Worm (Caenorhabditis elegans) whole organism, mixed stage, embryonic: ENCODE data around the gene znf-207.

Experiments used
- M03D4.4 ChIP-seq: sonication (generic microtip); optimal IDR thresholded peaks from 2 replicates; lab custom pipeline; 2017; ENCODE audit warnings: mild to moderate bottlenecking, missing genetic modification characterization, missing compliant biosample characterization
- blmp-1 ChIP-seq: fragments of 150-350 bp; optimal IDR thresholded peaks from 2 replicates; lab custom pipeline; 2014; ENCODE audit warnings: missing biosample characterization, missing genetic modification characterization
- ceh-39 ChIP-seq: fragments of 150-350 bp; optimal IDR thresholded peaks from 2 replicates; lab custom pipeline; 2014; ENCODE audit warnings: missing biosample characterization, missing genetic modification characterization
- ceh-43 ChIP-seq: fragments of 200-800 bp; sonication (Bioruptor generic); optimal IDR thresholded peaks from 2 replicates; lab custom pipeline; 2018; ENCODE audit warnings: mild to moderate bottlenecking, missing genetic modification characterization, moderate library complexity, missing compliant biosample characterization
- ceh-83 ChIP-seq: fragments of 200-800 bp; sonication (Bioruptor generic); optimal IDR thresholded peaks from 2 replicates; lab custom pipeline; 2018; ENCODE audit warnings: mild to moderate bottlenecking, missing genetic modification characterization, missing compliant biosample characterization
- cnd-1 ChIP-seq: fragments of 200-800 bp; sonication (Bioruptor generic); optimal IDR thresholded peaks from 2 replicates; lab custom pipeline; 2018; ENCODE audit warnings: mild to moderate bottlenecking, missing genetic modification characterization, missing compliant biosample characterization
- drap-1 ChIP-seq: fragments of 200-800 bp; sonication (Bioruptor generic); optimal IDR thresholded peaks from 3 replicates; lab custom pipeline; 2018; ENCODE audit warnings: mild to moderate bottlenecking, missing genetic modification characterization, missing compliant biosample characterization
- elt-3 ChIP-seq: fragments of 150-350 bp; optimal IDR thresholded peaks from 2 replicates; lab custom pipeline; 2014; ENCODE audit warnings: missing biosample characterization, missing genetic modification characterization
- flh-1 ChIP-seq: fragments of 200-800 bp; sonication (Bioruptor generic); optimal IDR thresholded peaks from 2 replicates; lab custom pipeline; 2018; ENCODE audit warnings: mild to moderate bottlenecking, missing genetic modification characterization, moderate library complexity, missing compliant biosample characterization
- ham-2 ChIP-seq: fragments of 200-800 bp; sonication (Bioruptor generic); optimal IDR thresholded peaks from 2 replicates; lab custom pipeline; 2018; ENCODE audit warnings: mild to moderate bottlenecking, missing genetic modification characterization, missing compliant biosample characterization
- hlh-1 ChIP-seq: fragments of 150-350 bp; optimal IDR thresholded peaks from 2 replicates; lab custom pipeline; 2014; ENCODE audit warnings: missing biosample characterization, missing genetic modification reagents, missing genetic modification characterization
- lin-13 ChIP-seq: fragments of 150-350 bp; optimal IDR thresholded peaks from 2 replicates; lab custom pipeline; 2014; ENCODE audit warnings: missing biosample characterization, missing genetic modification characterization
- lin-32 ChIP-seq: fragments of 200-800 bp; sonication (Bioruptor generic); optimal IDR thresholded peaks from 2 replicates; lab custom pipeline; 2018; ENCODE audit warnings: mild to moderate bottlenecking, missing genetic modification characterization, missing compliant biosample characterization
- lsy-2 ChIP-seq: fragments of 150-350 bp; optimal IDR thresholded peaks from 2 replicates; lab custom pipeline; 2014; ENCODE audit warnings: missing biosample characterization, missing genetic modification characterization
- mab-5 ChIP-seq: fragments of 150-350 bp; optimal IDR thresholded peaks from 2 replicates; lab custom pipeline; 2014; ENCODE audit warnings: missing biosample characterization, missing genetic modification characterization
- mep-1 ChIP-seq: fragments of 150-350 bp; optimal IDR thresholded peaks from 2 replicates; lab custom pipeline; 2017; ENCODE audit warnings: missing biosample characterization, missing genetic modification reagents, missing genetic modification characterization, inconsistent platforms
- mls-2 ChIP-seq: sonication (generic microtip); optimal IDR thresholded peaks from 2 replicates; lab custom pipeline; 2016; ENCODE audit warnings: mild to moderate bottlenecking, missing genetic modification characterization, moderate library complexity, missing compliant biosample characterization
- nhr-12 ChIP-seq: fragments of 150-350 bp; optimal IDR thresholded peaks from 2 replicates; lab custom pipeline; 2014; ENCODE audit warnings: missing biosample characterization, missing genetic modification characterization
- nhr-2 ChIP-seq: fragments of 150-350 bp; optimal IDR thresholded peaks from 2 replicates; lab custom pipeline; 2014; ENCODE audit warnings: missing biosample characterization, missing genetic modification characterization
- nhr-237 ChIP-seq: fragments of 150-350 bp; optimal IDR thresholded peaks from 2 replicates; lab custom pipeline; 2014; ENCODE audit warnings: missing biosample characterization, missing genetic modification characterization
- nhr-28 ChIP-seq: fragments of 150-350 bp; optimal IDR thresholded peaks from 2 replicates; lab custom pipeline; 2014; ENCODE audit warnings: missing biosample characterization, missing genetic modification characterization
- nhr-76 ChIP-seq: sonication (generic microtip); optimal IDR thresholded peaks from 2 replicates; lab custom pipeline; 2017; ENCODE audit warnings: missing biosample characterization, missing genetic modification characterization
- pha-4 ChIP-seq: fragments of 150-350 bp; optimal IDR thresholded peaks from 2 replicates; lab custom pipeline; 2018; ENCODE audit warnings: missing biosample characterization, missing genetic modification reagents, missing genetic modification characterization
- sem-2 ChIP-seq: fragments of 200-800 bp; sonication (Bioruptor generic); optimal IDR thresholded peaks from 2 replicates; lab custom pipeline; 2018; ENCODE audit warnings: mild to moderate bottlenecking, missing genetic modification characterization, missing compliant biosample characterization
- snpc-4 ChIP-seq: fragments of 150-350 bp; optimal IDR thresholded peaks from 2 replicates; lab custom pipeline; 2014; ENCODE audit warnings: missing biosample characterization, missing genetic modification characterization
- sptf-1 ChIP-seq: sonication (generic microtip); optimal IDR thresholded peaks from 2 replicates; lab custom pipeline; 2017; ENCODE audit warnings: mild to moderate bottlenecking, missing genetic modification characterization, moderate library complexity, missing compliant biosample characterization
- tbx-8 ChIP-seq: fragments of 200-800 bp; sonication (Bioruptor generic); optimal IDR thresholded peaks from 2 replicates; lab custom pipeline; 2018; ENCODE audit warnings: mild to moderate bottlenecking, missing genetic modification characterization, moderate library complexity, missing compliant biosample characterization
- unc-120 ChIP-seq: sonication (generic microtip); optimal IDR thresholded peaks from 2 replicates; lab custom pipeline; 2017; ENCODE audit warnings: missing genetic modification characterization, missing compliant biosample characterization; ENCODE audit not compliant: poor library complexity, severe bottlenecking
- unc-39 ChIP-seq: fragments of 150-350 bp; optimal IDR thresholded peaks from 2 replicates; lab custom pipeline; 2014; ENCODE audit warnings: missing biosample characterization, missing genetic modification characterization
- unc-62 ChIP-seq: fragments of 150-350 bp; optimal IDR thresholded peaks from 2 replicates; lab custom pipeline; 2014; ENCODE audit warnings: missing biosample characterization, missing genetic modification reagents, missing genetic modification characterization
- zip-8 ChIP-seq: fragments of 150-350 bp; optimal IDR thresholded peaks from 2 replicates; lab custom pipeline; 2014; ENCODE audit warnings: missing biosample characterization, missing genetic modification characterization
- ztf-11 ChIP-seq: fragments of 150-350 bp; optimal IDR thresholded peaks from 2 replicates; lab custom pipeline; 2014; ENCODE audit warnings: missing biosample characterization, missing genetic modification characterization

znf-207 gene

DNA sequence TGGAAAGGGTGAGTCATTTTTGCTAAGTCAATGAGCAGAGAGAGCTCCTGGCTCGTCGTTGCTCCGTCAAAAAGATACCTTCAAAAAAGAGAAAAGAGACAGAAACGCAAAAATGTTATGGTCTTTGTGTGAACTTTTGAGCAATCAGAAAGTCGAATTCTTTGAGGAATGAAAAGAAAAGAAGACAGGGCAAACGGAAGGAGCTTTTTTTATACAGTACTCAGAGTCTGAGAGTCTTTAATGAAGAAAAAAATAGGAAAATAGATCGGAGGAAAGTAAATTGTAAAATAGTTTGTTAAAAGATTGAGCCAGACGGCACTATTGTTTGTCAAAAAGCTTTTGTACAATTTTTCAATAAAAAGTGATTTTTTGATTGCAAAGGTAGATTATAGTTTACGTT is 41.3 kb upstream of the znf-207 start:
- no peak for TF ChIP-seq nhr-12
- TF ChIP-seq unc-62 (GFP tag; lab: Kevin White, UChicago), result no peak
- TF ChIP-seq elt-3 (tag; lab: Kevin White, UChicago), result no peak
- no peak for TF ChIP-seq ztf-11 (tag; lab: Kevin White, UChicago)
- TF ChIP-seq tbx-8 (GFP tag; lab: Kevin White, UChicago), result no peak
- no peak for TF ChIP-seq mep-1 (tag; lab: Kevin White, UChicago)
- TF ChIP-seq lin-32, result no peak
- TF ChIP-seq hlh-1 (tag; lab: Kevin White, UChicago), result no peak
- no peak for TF ChIP-seq cnd-1 (tag; lab: Kevin White, UChicago)
- no peak for TF ChIP-seq lsy-2 (tag; lab: Kevin White, UChicago)
- no peak for TF ChIP-seq ham-2 (GFP tag; lab: Kevin White, UChicago)
- TF ChIP-seq drap-1, result no peak
- TF ChIP-seq nhr-28 (tag; lab: Kevin White, UChicago), result no peak
- TF ChIP-seq unc-120 (tag; lab: Kevin White, UChicago), result no peak
- TF ChIP-seq ceh-43, result no peak
- no peak for TF ChIP-seq nhr-237
- TF ChIP-seq snpc-4 (tag; lab: Kevin White, UChicago), result no peak

DNA sequence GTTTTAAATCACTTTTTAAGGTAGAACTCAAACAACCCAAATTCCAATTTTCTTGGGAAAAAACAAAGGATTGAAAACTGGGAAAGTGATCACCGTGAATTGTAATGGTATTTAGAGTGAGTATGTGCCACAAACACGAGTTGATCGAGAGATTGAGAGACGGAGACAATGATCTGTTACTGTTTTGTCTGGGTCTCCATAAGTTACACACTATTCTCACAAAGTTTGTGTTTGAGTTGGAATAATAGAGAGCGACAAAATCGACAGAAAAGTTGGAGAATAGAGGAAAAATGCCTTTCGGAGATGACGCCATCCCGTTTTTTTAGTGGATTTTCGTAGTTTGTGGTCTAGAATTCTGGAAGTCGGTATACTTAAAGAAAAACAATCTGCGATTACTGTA is 39.5 kb upstream of the znf-207 start, which contains the start of gene nhr-7:
TSS of gene nhr-7 (minus strand) at position 101 of the 400 bp plus-strand sequence.
- TF ChIP-seq zip-8 (tag; lab: Kevin White, UChicago), result no peak

DNA sequence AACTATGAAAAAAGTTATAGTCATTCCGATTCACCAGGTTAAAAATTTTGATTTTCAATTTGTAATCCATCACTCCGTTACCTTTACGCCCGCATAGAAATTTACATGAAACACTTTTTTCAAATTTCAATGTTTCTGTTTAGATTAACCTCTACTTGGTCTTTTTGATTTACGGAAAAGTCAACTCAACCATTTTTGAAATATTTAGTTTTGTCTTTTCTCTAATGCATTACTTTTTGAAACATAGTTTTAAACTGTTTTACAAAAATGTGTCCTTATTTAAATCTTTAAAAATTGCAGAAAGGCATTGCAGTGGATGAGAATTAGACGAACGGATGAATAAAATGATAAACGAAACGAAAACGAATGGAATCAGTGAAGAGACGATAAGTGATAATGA is 37.6 kb upstream of the znf-207 start, which contains the start of gene gtl-2:
TSS of gene gtl-2 (plus strand) at position 301 of the 400 bp plus-strand sequence.
- TF ChIP-seq nhr-28 (tag; lab: Kevin White, UChicago) (no peak), snpc-4 (tag; lab: Kevin White, UChicago) (no peak), mls-2 (no peak), nhr-12 (no peak), mep-1 (tag; lab: Kevin White, UChicago) (no peak), elt-3 (tag; lab: Kevin White, UChicago) (no peak), lsy-2 (tag; lab: Kevin White, UChicago) (no peak)

DNA sequence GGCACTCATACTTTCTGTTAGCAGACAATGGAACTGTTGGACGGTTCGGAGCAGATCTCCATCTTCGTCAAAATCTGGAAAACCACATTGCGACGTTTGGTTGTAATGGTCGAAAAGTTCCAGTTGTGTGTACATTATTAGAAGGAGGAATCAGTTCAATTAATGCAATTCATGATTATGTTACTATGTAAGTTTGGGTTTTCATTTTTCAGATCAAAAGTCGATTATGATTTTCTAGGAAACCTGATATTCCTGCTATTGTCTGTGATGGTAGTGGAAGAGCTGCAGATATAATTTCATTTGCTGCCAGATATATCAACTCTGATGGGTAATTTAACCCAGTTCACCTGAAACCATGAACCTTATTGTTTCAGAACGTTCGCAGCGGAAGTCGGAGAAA is 34.7 kb upstream of the znf-207 start:
- TF ChIP-seq ceh-39 (tag; lab: Kevin White, UChicago) (no peak), hlh-1 (tag; lab: Kevin White, UChicago) (no peak), lin-13 (tag; lab: Kevin White, UChicago) (no peak), nhr-2 (tag; lab: Kevin White, UChicago) (no peak), sem-2 (GFP tag; lab: Kevin White, UChicago) (no peak), nhr-12 (no peak), blmp-1 (tag; lab: Kevin White, UChicago) (no peak), mep-1 (tag; lab: Kevin White, UChicago) (no peak), mab-5 (tag; lab: Kevin White, UChicago) (no peak), unc-120 (tag; lab: Kevin White, UChicago) (no peak), tbx-8 (GFP tag; lab: Kevin White, UChicago) (no peak), snpc-4 (tag; lab: Kevin White, UChicago) (no peak), zip-8 (tag; lab: Kevin White, UChicago) (no peak), ceh-83 (GFP tag; lab: Kevin White, UChicago) (no peak)

DNA sequence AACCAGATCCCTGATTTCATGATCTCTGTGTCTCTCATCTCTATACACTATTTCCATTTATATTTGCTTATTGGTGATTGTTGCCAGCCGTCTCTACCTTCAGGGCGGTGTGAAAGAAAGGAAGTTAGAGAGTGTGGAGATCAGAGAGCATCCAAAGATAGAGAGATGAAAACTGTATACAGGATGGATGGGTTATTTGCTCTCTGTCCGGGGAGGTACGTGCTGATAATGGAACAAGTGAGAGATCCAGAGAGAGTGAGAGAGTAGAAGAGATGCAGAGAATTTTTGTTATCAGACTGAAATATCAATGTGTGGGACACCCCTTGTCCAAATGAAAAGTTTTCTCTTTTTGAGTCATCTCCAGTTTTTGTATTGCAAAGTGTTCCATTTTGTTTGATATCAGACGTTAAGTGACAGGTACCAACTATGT is 26.7 kb upstream of the znf-207 start:
- no peak for TF ChIP-seq nhr-28 (tag; lab: Kevin White, UChicago)
- TF ChIP-seq pha-4 (tag; lab: Kevin White, UChicago), result peak; percentile 24

DNA sequence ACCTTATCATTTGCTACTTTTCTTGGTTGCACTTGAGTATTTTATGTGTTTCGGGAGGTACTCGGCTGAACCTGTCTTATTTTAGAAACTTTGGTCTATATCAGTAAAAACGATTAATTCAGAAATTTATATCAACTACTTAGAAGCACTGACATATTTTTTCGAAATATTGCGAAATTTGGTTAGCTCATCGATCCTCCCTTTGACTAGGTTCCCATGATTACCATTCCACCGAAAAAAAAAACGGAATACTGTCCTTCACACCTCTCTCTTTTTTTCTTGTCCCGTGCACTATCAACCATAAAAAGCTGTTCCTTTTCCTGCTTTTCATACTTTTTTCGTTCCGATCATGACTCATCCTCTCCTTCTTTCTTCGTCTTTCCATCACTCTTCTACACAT is 25.5 kb upstream of the znf-207 start:
- TF ChIP-seq elt-3 (tag; lab: Kevin White, UChicago), result no peak
- no peak for TF ChIP-seq unc-39 (tag; lab: Kevin White, UChicago)
- no peak for TF ChIP-seq M03D4.4 (tag; lab: Kevin White, UChicago)
- no peak for TF ChIP-seq lin-32
- no peak for TF ChIP-seq ztf-11 (tag; lab: Kevin White, UChicago)
- TF ChIP-seq lsy-2 (tag; lab: Kevin White, UChicago), result no peak
- no peak for TF ChIP-seq blmp-1 (tag; lab: Kevin White, UChicago)
- TF ChIP-seq sem-2 (GFP tag; lab: Kevin White, UChicago), result no peak
- TF ChIP-seq nhr-76 (tag; lab: Kevin White, UChicago), result no peak
- no peak for TF ChIP-seq ceh-43
- no peak for TF ChIP-seq ceh-83 (GFP tag; lab: Kevin White, UChicago)
- TF ChIP-seq tbx-8 (GFP tag; lab: Kevin White, UChicago), result no peak
- no peak for TF ChIP-seq sptf-1 (tag; lab: Kevin White, UChicago)
- TF ChIP-seq snpc-4 (tag; lab: Kevin White, UChicago), result no peak
- no peak for TF ChIP-seq hlh-1 (tag; lab: Kevin White, UChicago)
- no peak for TF ChIP-seq flh-1
- no peak for TF ChIP-seq nhr-2 (tag; lab: Kevin White, UChicago)
